Worm (Caenorhabditis elegans): ENCODE measurements around the gene zip-5.

The zip-5 gene

ce11 chrV:13268032-13268431, 3.7 kb downstream of the zip-5 start:
- TF ChIP-seq ceh-83 (GFP tag; optimal IDR thresholded peaks at IDR 0.05), result no peak
- no peak for TF ChIP-seq snpc-4 (tag; optimal IDR thresholded peaks at IDR 0.05)
- TF ChIP-seq nhr-237 (tag; optimal IDR thresholded peaks at IDR 0.05), result no peak
- no peak for TF ChIP-seq ztf-11 (tag; optimal IDR thresholded peaks at IDR 0.05)
- TF ChIP-seq nhr-12 (tag; optimal IDR thresholded peaks at IDR 0.05), result no peak
- TF ChIP-seq M03D4.4 (tag; optimal IDR thresholded peaks at IDR 0.05), result no peak
- no peak for TF ChIP-seq bed-3 (GFP tag; optimal IDR thresholded peaks at IDR 0.05)
- TF ChIP-seq lsy-2 (tag; optimal IDR thresholded peaks at IDR 0.05), result no peak
- no peak for TF ChIP-seq blmp-1 (tag; optimal IDR thresholded peaks at IDR 0.05)
- no peak for TF ChIP-seq nhr-28 (tag; optimal IDR thresholded peaks at IDR 0.05)
- TF ChIP-seq mab-5 (tag; optimal IDR thresholded peaks at IDR 0.05), result no peak
- no peak for TF ChIP-seq lin-13 (tag; optimal IDR thresholded peaks at IDR 0.05)
- no peak for TF ChIP-seq tbx-8 (GFP tag; optimal IDR thresholded peaks at IDR 0.05)
- no peak for TF ChIP-seq elt-1 (tag; optimal IDR thresholded peaks at IDR 0.05; ENCODE audit: borderline replicate concordance, insufficient read depth)
- TF ChIP-seq ceh-39 (tag; optimal IDR thresholded peaks at IDR 0.05), result no peak

- TF ChIP-seq nhr-76 (tag; optimal IDR thresholded peaks at IDR 0.05) (no peak), unc-39 (tag; optimal IDR thresholded peaks at IDR 0.05) (no peak)
Observed at ce11 chrV:13269228-13269630, 4.9 kb downstream of the zip-5 start.

- TF ChIP-seq bed-3 (GFP tag; optimal IDR thresholded peaks at IDR 0.05), result no peak
- TF ChIP-seq mls-2 (tag; optimal IDR thresholded peaks at IDR 0.05), result no peak
- TF ChIP-seq ceh-39 (tag; optimal IDR thresholded peaks at IDR 0.05), result no peak
- no peak for TF ChIP-seq ceh-43 (GFP tag; optimal IDR thresholded peaks at IDR 0.05)
- no peak for TF ChIP-seq unc-39 (tag; optimal IDR thresholded peaks at IDR 0.05)
- no peak for TF ChIP-seq lin-32 (GFP tag; optimal IDR thresholded peaks at IDR 0.05)
- TF ChIP-seq ceh-83 (GFP tag; optimal IDR thresholded peaks at IDR 0.05), result no peak
- no peak for TF ChIP-seq lin-13 (tag; optimal IDR thresholded peaks at IDR 0.05)
- TF ChIP-seq cnd-1 (tag; optimal IDR thresholded peaks at IDR 0.05), result no peak
- no peak for TF ChIP-seq nhr-237 (tag; optimal IDR thresholded peaks at IDR 0.05)
- no peak for TF ChIP-seq snpc-4 (tag; optimal IDR thresholded peaks at IDR 0.05)
- no peak for TF ChIP-seq ces-1 (GFP tag; optimal IDR thresholded peaks at IDR 0.05)
Observed at ce11 chrV:13272275-13272674, 7.9 kb downstream of the zip-5 start.

- TF ChIP-seq ztf-11 (tag; optimal IDR thresholded peaks at IDR 0.05) (no peak), sptf-1 (tag; optimal IDR thresholded peaks at IDR 0.05) (no peak), mls-2 (tag; optimal IDR thresholded peaks at IDR 0.05) (no peak), mep-1 (tag; optimal IDR thresholded peaks at IDR 0.05) (no peak), sem-2 (GFP tag; optimal IDR thresholded peaks at IDR 0.05) (no peak), ceh-83 (GFP tag; optimal IDR thresholded peaks at IDR 0.05) (no peak), elt-1 (tag; optimal IDR thresholded peaks at IDR 0.05; ENCODE audit: borderline replicate concordance, insufficient read depth) (no peak)
Observed at ce11 chrV:13273302-13273701, 9.0 kb downstream of the zip-5 start.

ce11 chrV:13274615-13275014, 10.3 kb downstream of the zip-5 start:
- no peak for TF ChIP-seq nhr-2 (tag; optimal IDR thresholded peaks at IDR 0.05)
- no peak for TF ChIP-seq lin-13 (tag; optimal IDR thresholded peaks at IDR 0.05)

ce11 chrV:13275959-13276358, 11.6 kb downstream of the zip-5 start, which contains the start of gene F32F2.4:
Gene F32F2.4, plus strand, starts transcription at chrV:13276259.
- TF ChIP-seq cnd-1 (tag; optimal IDR thresholded peaks at IDR 0.05) (no peak), mls-2 (tag; optimal IDR thresholded peaks at IDR 0.05) (no peak), elt-1 (tag; optimal IDR thresholded peaks at IDR 0.05; ENCODE audit: borderline replicate concordance, insufficient read depth) (no peak), flh-1 (GFP tag; optimal IDR thresholded peaks at IDR 0.05) (no peak), ceh-43 (GFP tag; optimal IDR thresholded peaks at IDR 0.05) (no peak), ham-2 (GFP tag; optimal IDR thresholded peaks at IDR 0.05) (no peak), zip-8 (tag; optimal IDR thresholded peaks at IDR 0.05) (no peak), M03D4.4 (tag; optimal IDR thresholded peaks at IDR 0.05) (no peak), nhr-76 (tag; optimal IDR thresholded peaks at IDR 0.05) (no peak), nhr-28 (tag; optimal IDR thresholded peaks at IDR 0.05) (no peak), blmp-1 (tag; optimal IDR thresholded peaks at IDR 0.05) (no peak)

Measured in whole organism, mixed stage, embryonic.